Worm (Caenorhabditis elegans): ENCODE results near the gene T02B11.3.

ce11 chrV:899087-899486 lies 32.5 kb upstream of the T02B11.3 start, which contains the start of gene nas-32:
- TF ChIP-seq ceh-16 (tag; optimal IDR thresholded peaks at IDR 0.05) = no peak
- no peak for TF ChIP-seq aly-2 (tag; optimal IDR thresholded peaks at IDR 0.05)
- no peak for TF ChIP-seq unc-62 (GFP tag; optimal IDR thresholded peaks at IDR 0.05)

Measured in whole organism, L2 larva.